2 fruit fly cellular contexts compared by ENCODE assay signal in genomic region chrX:17720261-17721052, dm6.
A peak's percentile ranks its signal among the peaks of the same experiment; 100 is the strongest.
TF ChIP-seq lines count a peak whose summit lies in the region.

No protein-coding gene starts in this region.

TF ChIP-seq in whole organism, adult, 20 proteins besides CTCF, POLR2A, EP300 and RAD21 (continued from another document):
- TF ChIP-seq CG12768 (GFP tag; optimal IDR thresholded peaks at IDR 0.05; lab: Kevin White, UChicago), result no peak

TF ChIP-seq in whole organism, embryonic, 481 proteins besides CTCF, POLR2A, EP300 and RAD21 (continued from another document):
- TF ChIP-seq Ptx1 (GFP tag; IDR thresholded peaks at IDR 0.05; lab: Robert Waterston, UW), result 0 out of 2 replicates have a peak, but pooled peaks have one; percentile 18
- TF ChIP-seq E2f2 (GFP tag; IDR thresholded peaks at IDR 0.05; lab: Robert Waterston, UW), result no peak
- TF ChIP-seq CG11723 (GFP tag; optimal IDR thresholded peaks at IDR 0.05; lab: Kevin White, UChicago), result no peak
- no peak for TF ChIP-seq HLH3B (GFP tag; IDR thresholded peaks at IDR 0.05; lab: Robert Waterston, UW)
- peak; percentile 43; the same call in 1 of the 2 replicates for TF ChIP-seq CG13287 (GFP tag; IDR thresholded peaks at IDR 0.05; lab: Robert Waterston, UW; ENCODE audit: partially characterized antibody)
- TF ChIP-seq Asciz (GFP tag; optimal IDR thresholded peaks at IDR 0.05; lab: Kevin White, UChicago), result no peak
- TF ChIP-seq Gug (GFP tag; IDR thresholded peaks at IDR 0.05; lab: Robert Waterston, UW), result no peak
- TF ChIP-seq chn (GFP tag; optimal IDR thresholded peaks at IDR 0.05; lab: Kevin White, UChicago), result no peak
- no peak for TF ChIP-seq Mes4 (GFP tag; optimal IDR thresholded peaks at IDR 0.05; lab: Kevin White, UChicago)
- peak; percentile 83 for TF ChIP-seq Bgb (GFP tag; IDR thresholded peaks at IDR 0.05; lab: Robert Waterston, UW; ENCODE audit: partially characterized antibody)
- peak; percentile 4 for TF ChIP-seq CG14965 (GFP tag; optimal IDR thresholded peaks at IDR 0.05; lab: Kevin White, UChicago; ENCODE audit: borderline replicate concordance)
- no peak for TF ChIP-seq hkb (optimal IDR thresholded peaks at IDR 0.05; lab: Kevin White, UChicago)
- no peak for TF ChIP-seq hkb (GFP tag; IDR thresholded peaks at IDR 0.05; lab: Robert Waterston, UW)
- TF ChIP-seq CG7556 (GFP tag; optimal IDR thresholded peaks at IDR 0.05; lab: Kevin White, UChicago), result no peak
- TF ChIP-seq lab (GFP tag; optimal IDR thresholded peaks at IDR 0.05; lab: Kevin White, UChicago), result no peak
- peak; percentile 33; the same call in 1 of the 3 replicates for TF ChIP-seq vnd (GFP tag; IDR thresholded peaks at IDR 0.05; lab: Robert Waterston, UW; ENCODE audit: partially characterized antibody)
- peak; percentile 56; the same call in 1 of the 3 replicates for TF ChIP-seq CG7963 (GFP tag; IDR thresholded peaks at IDR 0.05; lab: Robert Waterston, UW; ENCODE audit: partially characterized antibody)
- peak; percentile 7 for TF ChIP-seq CG12659 (GFP tag; optimal IDR thresholded peaks at IDR 0.05; lab: Kevin White, UChicago)
- peak; percentile 3 for TF ChIP-seq Side (GFP tag; optimal IDR thresholded peaks at IDR 0.05; lab: Kevin White, UChicago)
- peak; percentile 41 for TF ChIP-seq Myb (GFP tag; optimal IDR thresholded peaks at IDR 0.05; lab: Kevin White, UChicago)
- no peak for TF ChIP-seq Gsc (GFP tag; IDR thresholded peaks at IDR 0.05; lab: Robert Waterston, UW)
- TF ChIP-seq nmo (GFP tag; optimal IDR thresholded peaks at IDR 0.05; lab: Kevin White, UChicago), result peak; percentile 0
- TF ChIP-seq fd96Cb (tag; optimal IDR thresholded peaks at IDR 0.05; lab: Kevin White, UChicago), result no peak
- TF ChIP-seq CG13624 (GFP tag; optimal IDR thresholded peaks at IDR 0.05; lab: Kevin White, UChicago), result peak; percentile 23
- no peak for TF ChIP-seq CG32532 (GFP tag; IDR thresholded peaks at IDR 0.05; lab: Robert Waterston, UW)
- peak; percentile 93 for TF ChIP-seq Ets65A (GFP tag; lab: Kevin White, UChicago)
- TF ChIP-seq CG7839 (tag; optimal IDR thresholded peaks at IDR 0.05; lab: Kevin White, UChicago), result no peak
- TF ChIP-seq Rfx (GFP tag; IDR thresholded peaks at IDR 0.05; lab: Robert Waterston, UW), result peak; percentile 53
- no peak for TF ChIP-seq MESR4 (GFP tag; optimal IDR thresholded peaks at IDR 0.05; lab: Kevin White, UChicago)
- no peak for TF ChIP-seq slou (GFP tag; optimal IDR thresholded peaks at IDR 0.05; lab: Kevin White, UChicago)
- TF ChIP-seq usp (GFP tag; optimal IDR thresholded peaks at IDR 0.05; lab: Kevin White, UChicago), result no peak
- TF ChIP-seq NK7.1 (GFP tag; optimal IDR thresholded peaks at IDR 0.05; lab: Kevin White, UChicago), result no peak
- TF ChIP-seq CG5180 (GFP tag; optimal IDR thresholded peaks at IDR 0.05; lab: Kevin White, UChicago), result no peak
- TF ChIP-seq bcd (GFP tag; optimal IDR thresholded peaks at IDR 0.05; lab: Kevin White, UChicago), result no peak
- no peak for TF ChIP-seq en (GFP tag; optimal IDR thresholded peaks at IDR 0.05; lab: Kevin White, UChicago)
- no peak for TF ChIP-seq fru (optimal IDR thresholded peaks at IDR 0.05; lab: Kevin White, UChicago)
- TF ChIP-seq Dfd (GFP tag; optimal IDR thresholded peaks at IDR 0.05; lab: Kevin White, UChicago), result no peak
- TF ChIP-seq shn (GFP tag; optimal IDR thresholded peaks at IDR 0.05; lab: Kevin White, UChicago), result no peak
- no peak for TF ChIP-seq seq (GFP tag; IDR thresholded peaks at IDR 0.05; lab: Robert Waterston, UW)
- peak; percentile 77 for TF ChIP-seq amos (GFP tag; IDR thresholded peaks at IDR 0.05; lab: Robert Waterston, UW; ENCODE audit: partially characterized antibody)
- TF ChIP-seq YL-1 (GFP tag; optimal IDR thresholded peaks at IDR 0.05; lab: Kevin White, UChicago), result no peak
- no peak for TF ChIP-seq BtbVII (GFP tag; optimal IDR thresholded peaks at IDR 0.05; lab: Kevin White, UChicago)
- TF ChIP-seq HHEX (GFP tag; optimal IDR thresholded peaks at IDR 0.05; lab: Kevin White, UChicago), result no peak
- TF ChIP-seq slbo (GFP tag; IDR thresholded peaks at IDR 0.05; lab: Robert Waterston, UW), result peak; percentile 61
- no peak for TF ChIP-seq cwo (GFP tag; optimal IDR thresholded peaks at IDR 0.05; lab: Kevin White, UChicago)
- TF ChIP-seq CG10366 (GFP tag; IDR thresholded peaks at IDR 0.05; lab: Robert Waterston, UW), result no peak
- no peak for TF ChIP-seq CG8388 (GFP tag; optimal IDR thresholded peaks at IDR 0.05; lab: Kevin White, UChicago)
- peak; percentile 74 for TF ChIP-seq CG16813 (GFP tag; IDR thresholded peaks at IDR 0.05; lab: Robert Waterston, UW; ENCODE audit: partially characterized antibody)
- TF ChIP-seq Hmr (GFP tag; optimal IDR thresholded peaks at IDR 0.05; lab: Kevin White, UChicago), result no peak
- no peak for TF ChIP-seq CG18764 (GFP tag; optimal IDR thresholded peaks at IDR 0.05; lab: Kevin White, UChicago)
- peak; percentile 17 for TF ChIP-seq CG33213 (GFP tag; optimal IDR thresholded peaks at IDR 0.05; lab: Kevin White, UChicago)
- 0 out of 2 replicates have a peak, but pooled peaks have one; percentile 19 for TF ChIP-seq sob (GFP tag; IDR thresholded peaks at IDR 0.05; lab: Robert Waterston, UW)
- TF ChIP-seq bbx (GFP tag; IDR thresholded peaks at IDR 0.05; lab: Robert Waterston, UW; ENCODE audit: partially characterized antibody), result 0 out of 2 replicates have a peak, but pooled peaks have one; percentile 46
- TF ChIP-seq MTF-1 (GFP tag; optimal IDR thresholded peaks at IDR 0.05; lab: Kevin White, UChicago; ENCODE audit: borderline replicate concordance), result no peak
- no peak for TF ChIP-seq ham (GFP tag; IDR thresholded peaks at IDR 0.05; lab: Robert Waterston, UW)
- TF ChIP-seq stwl (tag; optimal IDR thresholded peaks at IDR 0.05; lab: Kevin White, UChicago), result peak; percentile 29
- no peak for TF ChIP-seq CG1832 (GFP tag; optimal IDR thresholded peaks at IDR 0.05; lab: Kevin White, UChicago)
- peak; percentile 25 for TF ChIP-seq HmgZ (tag; optimal IDR thresholded peaks at IDR 0.05; lab: Kevin White, UChicago)
- peak; percentile 86 for TF ChIP-seq grn (GFP tag; optimal IDR thresholded peaks at IDR 0.05; lab: Kevin White, UChicago)
- TF ChIP-seq CG17568 (GFP tag; optimal IDR thresholded peaks at IDR 0.05; lab: Kevin White, UChicago), result no peak
- TF ChIP-seq CG1603 (tag; optimal IDR thresholded peaks at IDR 0.05; lab: Kevin White, UChicago), result peak; percentile 12
- TF ChIP-seq ewg (GFP tag; optimal IDR thresholded peaks at IDR 0.05; lab: Kevin White, UChicago), result peak; percentile 0
- no peak for TF ChIP-seq CG11247 (GFP tag; IDR thresholded peaks at IDR 0.05; lab: Robert Waterston, UW)
- TF ChIP-seq CG11093 (GFP tag; IDR thresholded peaks at IDR 0.05; lab: Robert Waterston, UW), result no peak
- TF ChIP-seq CG6791 (GFP tag; IDR thresholded peaks at IDR 0.05; lab: Robert Waterston, UW; ENCODE audit: partially characterized antibody), result peak; percentile 62; the same call in 2 of the 3 replicates
- TF ChIP-seq ATbp (GFP tag; optimal IDR thresholded peaks at IDR 0.05; lab: Kevin White, UChicago), result no peak
- TF ChIP-seq gcm2 (GFP tag; optimal IDR thresholded peaks at IDR 0.05; lab: Kevin White, UChicago), result no peak
- TF ChIP-seq Mrtf (GFP tag; IDR thresholded peaks at IDR 0.05; lab: Robert Waterston, UW), result no peak
- no peak for TF ChIP-seq btn (GFP tag; optimal IDR thresholded peaks at IDR 0.05; lab: Kevin White, UChicago)
- TF ChIP-seq pita (GFP tag; optimal IDR thresholded peaks at IDR 0.05; lab: Kevin White, UChicago), result peak; percentile 21
- 0 out of 2 replicates have a peak, but pooled peaks have one; percentile 15 for TF ChIP-seq CG3847 (GFP tag; IDR thresholded peaks at IDR 0.05; lab: Robert Waterston, UW)
- TF ChIP-seq chif (GFP tag; optimal IDR thresholded peaks at IDR 0.05; lab: Kevin White, UChicago), result peak in 1 of 2 experiments; percentile 1
- no peak for TF ChIP-seq pnt (GFP tag; optimal IDR thresholded peaks at IDR 0.05; lab: Kevin White, UChicago)
- TF ChIP-seq cg (GFP tag; optimal IDR thresholded peaks at IDR 0.05; lab: Kevin White, UChicago), result peak; percentile 69
- TF ChIP-seq vvl (GFP tag; IDR thresholded peaks at IDR 0.05; lab: Robert Waterston, UW), result peak; percentile 37; the same call in 1 of the 2 replicates
- peak; percentile 81 for TF ChIP-seq sens (GFP tag; lab: Kevin White, UChicago)
- no peak for TF ChIP-seq CG6813 (GFP tag; optimal IDR thresholded peaks at IDR 0.05; lab: Kevin White, UChicago)
- TF ChIP-seq C15 (GFP tag; IDR thresholded peaks at IDR 0.05; lab: Robert Waterston, UW), result no peak
- no peak for TF ChIP-seq trem (tag; optimal IDR thresholded peaks at IDR 0.05; lab: Kevin White, UChicago)
- TF ChIP-seq CG8089 (GFP tag; optimal IDR thresholded peaks at IDR 0.05; lab: Kevin White, UChicago), result no peak
- TF ChIP-seq GATAe (GFP tag; conservative IDR thresholded peaks at IDR 0.05; lab: Robert Waterston, UW), result peak; percentile 50; the same call in 1 of the 2 replicates
- no peak for TF ChIP-seq mam (GFP tag; optimal IDR thresholded peaks at IDR 0.05; lab: Kevin White, UChicago)
- TF ChIP-seq CG15514 (GFP tag; optimal IDR thresholded peaks at IDR 0.05; lab: Kevin White, UChicago), result peak; percentile 25
- no peak for TF ChIP-seq jumu (GFP tag; optimal IDR thresholded peaks at IDR 0.05; lab: Kevin White, UChicago)
- peak; percentile 80 for TF ChIP-seq Nf-YC (tag; optimal IDR thresholded peaks at IDR 0.05; lab: Kevin White, UChicago)
- 0 out of 2 replicates have a peak, but pooled peaks have one; percentile 17 for TF ChIP-seq CG10321 (GFP tag; IDR thresholded peaks at IDR 0.05; lab: Robert Waterston, UW)
- no peak for TF ChIP-seq CG5245 (GFP tag; optimal IDR thresholded peaks at IDR 0.05; lab: Kevin White, UChicago)
- no peak for TF ChIP-seq CkIIα-i1 (GFP tag; IDR thresholded peaks at IDR 0.05; lab: Robert Waterston, UW)
- TF ChIP-seq knrl (GFP tag; IDR thresholded peaks at IDR 0.05; lab: Robert Waterston, UW; ENCODE audit: partially characterized antibody), result peak; percentile 54; the same call in 2 of the 3 replicates
- no peak for TF ChIP-seq eve (GFP tag; optimal IDR thresholded peaks at IDR 0.05; lab: Kevin White, UChicago)
- no peak for TF ChIP-seq kah (GFP tag; optimal IDR thresholded peaks at IDR 0.05; lab: Kevin White, UChicago)
- TF ChIP-seq sd (tag; optimal IDR thresholded peaks at IDR 0.05; lab: Kevin White, UChicago), result no peak
- peak; percentile 10 for TF ChIP-seq Lhr (GFP tag; optimal IDR thresholded peaks at IDR 0.05; lab: Kevin White, UChicago)
- peak; percentile 37; the same call in 1 of the 2 replicates for TF ChIP-seq inv (GFP tag; IDR thresholded peaks at IDR 0.05; lab: Robert Waterston, UW; ENCODE audit: partially characterized antibody)
- TF ChIP-seq lov (optimal IDR thresholded peaks at IDR 0.05; lab: Kevin White, UChicago), result no peak
- TF ChIP-seq lov (GFP tag; IDR thresholded peaks at IDR 0.05; lab: Robert Waterston, UW), result no peak
- TF ChIP-seq CG8290 (GFP tag; optimal IDR thresholded peaks at IDR 0.05; lab: Kevin White, UChicago), result peak; percentile 34
- peak in 1 of 2 experiments; percentile 51 for TF ChIP-seq CG8290 (tag; optimal IDR thresholded peaks at IDR 0.05; lab: Kevin White, UChicago)
- TF ChIP-seq lola (GFP tag; optimal IDR thresholded peaks at IDR 0.05; lab: Kevin White, UChicago), result no peak
- peak; percentile 5 for TF ChIP-seq PHDP (tag; optimal IDR thresholded peaks at IDR 0.05; lab: Kevin White, UChicago)
- TF ChIP-seq row (GFP tag; IDR thresholded peaks at IDR 0.05; lab: Robert Waterston, UW), result 0 out of 3 replicates have a peak, but pooled peaks have one; percentile 6
- TF ChIP-seq CG6654 (GFP tag; optimal IDR thresholded peaks at IDR 0.05; lab: Kevin White, UChicago), result no peak
- TF ChIP-seq crol (GFP tag; IDR thresholded peaks at IDR 0.05; lab: Robert Waterston, UW), result no peak
- TF ChIP-seq ac (GFP tag; optimal IDR thresholded peaks at IDR 0.05; lab: Kevin White, UChicago), result no peak
- TF ChIP-seq Ada2b (GFP tag; IDR thresholded peaks at IDR 0.05; lab: Robert Waterston, UW), result no peak
- TF ChIP-seq ato (GFP tag; IDR thresholded peaks at IDR 0.05; lab: Robert Waterston, UW; ENCODE audit: partially characterized antibody), result peak; percentile 39; the same call in 1 of the 2 replicates
- TF ChIP-seq CG10979 (tag; optimal IDR thresholded peaks at IDR 0.05; lab: Kevin White, UChicago), result peak; percentile 68
- TF ChIP-seq CG4730 (GFP tag; IDR thresholded peaks at IDR 0.05; lab: Robert Waterston, UW), result no peak
- no peak for TF ChIP-seq Pdp1 (GFP tag; optimal IDR thresholded peaks at IDR 0.05; lab: Kevin White, UChicago)
- TF ChIP-seq tx (GFP tag; optimal IDR thresholded peaks at IDR 0.05; lab: Kevin White, UChicago), result no peak
- no peak for TF ChIP-seq MBD-R2 (GFP tag; IDR thresholded peaks at IDR 0.05; lab: Robert Waterston, UW)
- no peak for TF ChIP-seq Drgx (GFP tag; IDR thresholded peaks at IDR 0.05; lab: Robert Waterston, UW)
- TF ChIP-seq Med (GFP tag; lab: Kevin White, UChicago), result peak; percentile 80
- TF ChIP-seq gsb (GFP tag; IDR thresholded peaks at IDR 0.05; lab: Robert Waterston, UW), result no peak
- TF ChIP-seq chm (GFP tag; IDR thresholded peaks at IDR 0.05; lab: Robert Waterston, UW), result no peak
- TF ChIP-seq Opbp (GFP tag; IDR thresholded peaks at IDR 0.05; lab: Robert Waterston, UW; ENCODE audit: partially characterized antibody), result peak; percentile 47; the same call in 2 of the 3 replicates
- TF ChIP-seq her (GFP tag; optimal IDR thresholded peaks at IDR 0.05; lab: Kevin White, UChicago), result no peak
- TF ChIP-seq CG8281 (tag; optimal IDR thresholded peaks at IDR 0.05; lab: Kevin White, UChicago), result no peak
- 0 out of 2 replicates have a peak, but pooled peaks have one; percentile 36 for TF ChIP-seq Scr (GFP tag; IDR thresholded peaks at IDR 0.05; lab: Robert Waterston, UW; ENCODE audit: partially characterized antibody)
